Fruit fly (Drosophila melanogaster): Measurements from ENCODE around the gene p38a.

Gene p38a

dm6 chr3R:24100717-24101116, 51.4 kb downstream of the p38a start (continued):
- TF ChIP-seq CG17829 (tag; optimal IDR thresholded peaks at IDR 0.05) (no peak), run (tag; optimal IDR thresholded peaks at IDR 0.05) (no peak), CG31388 (GFP tag; optimal IDR thresholded peaks at IDR 0.05) (no peak), fu2 (GFP tag; optimal IDR thresholded peaks at IDR 0.05) (no peak), Max (GFP tag; optimal IDR thresholded peaks at IDR 0.05) (no peak), bcd (GFP tag; optimal IDR thresholded peaks at IDR 0.05) (no peak), nau (GFP tag; optimal IDR thresholded peaks at IDR 0.05) (no peak), CG8290 (GFP tag; optimal IDR thresholded peaks at IDR 0.05) (no peak), CG8290 (tag; optimal IDR thresholded peaks at IDR 0.05) (peak in 1 of 2 experiments; percentile 2), Poxn (GFP tag; IDR thresholded peaks at IDR 0.05) (no peak), B-H2 (GFP tag; optimal IDR thresholded peaks at IDR 0.05) (no peak), pros (GFP tag; optimal IDR thresholded peaks at IDR 0.05) (no peak), CG4854 (GFP tag; optimal IDR thresholded peaks at IDR 0.05) (no peak), Pdp1 (GFP tag; optimal IDR thresholded peaks at IDR 0.05) (peak in 1 of 2 experiments; percentile 8), Stat92E (GFP tag; optimal IDR thresholded peaks at IDR 0.05) (no peak), CG11085 (GFP tag; IDR thresholded peaks at IDR 0.05) (no peak), CG15514 (GFP tag; optimal IDR thresholded peaks at IDR 0.05) (no peak), Chrac-16 (GFP tag; optimal IDR thresholded peaks at IDR 0.05) (no peak), CG12219 (GFP tag; optimal IDR thresholded peaks at IDR 0.05) (no peak), CG16815 (GFP tag; optimal IDR thresholded peaks at IDR 0.05) (no peak), Neu2 (GFP tag; optimal IDR thresholded peaks at IDR 0.05; ENCODE audit: borderline replicate concordance) (no peak), CG6254 (GFP tag; optimal IDR thresholded peaks at IDR 0.05) (no peak), CG4282 (GFP tag; optimal IDR thresholded peaks at IDR 0.05) (no peak), kay (GFP tag; optimal IDR thresholded peaks at IDR 0.05) (peak; percentile 8), tup (GFP tag; optimal IDR thresholded peaks at IDR 0.05) (no peak), luna (GFP tag; optimal IDR thresholded peaks at IDR 0.05) (no peak), Dbx (GFP tag; IDR thresholded peaks at IDR 0.05) (no peak), CG17568 (GFP tag; optimal IDR thresholded peaks at IDR 0.05) (no peak), trem (tag; optimal IDR thresholded peaks at IDR 0.05) (no peak), PHDP (tag; optimal IDR thresholded peaks at IDR 0.05) (peak; percentile 37), Aef1 (GFP tag; IDR thresholded peaks at IDR 0.05) (no peak), CG31441 (GFP tag; IDR thresholded peaks at IDR 0.05) (peak; percentile 14; the same call in 1 of the 2 replicates), CG13296 (GFP tag; optimal IDR thresholded peaks at IDR 0.05) (no peak), Oaz (GFP tag; IDR thresholded peaks at IDR 0.05) (no peak), CG11247 (GFP tag; IDR thresholded peaks at IDR 0.05) (no peak), crol (GFP tag; IDR thresholded peaks at IDR 0.05) (0 out of 2 replicates have a peak, but pooled peaks have one; percentile 12), Gug (GFP tag; IDR thresholded peaks at IDR 0.05) (peak; percentile 28; the same call in 1 of the 4 replicates), dan (GFP tag; IDR thresholded peaks at IDR 0.05) (no peak), CG11560 (tag; IDR thresholded peaks at IDR 0.05) (no peak), Dfd (GFP tag; optimal IDR thresholded peaks at IDR 0.05) (no peak), Eip74EF (GFP tag; optimal IDR thresholded peaks at IDR 0.05) (no peak), pnt (GFP tag; optimal IDR thresholded peaks at IDR 0.05) (no peak), grn (GFP tag; optimal IDR thresholded peaks at IDR 0.05) (no peak), row (GFP tag; IDR thresholded peaks at IDR 0.05) (peak; percentile 69), ttk (GFP tag; IDR thresholded peaks at IDR 0.05) (no peak), CG5180 (GFP tag; optimal IDR thresholded peaks at IDR 0.05) (no peak), Fer2 (tag; optimal IDR thresholded peaks at IDR 0.05) (no peak), yki (optimal IDR thresholded peaks at IDR 0.05) (no peak), nerfin-1 (tag; optimal IDR thresholded peaks at IDR 0.05) (no peak), BtbVII (GFP tag; optimal IDR thresholded peaks at IDR 0.05) (no peak), Bgb (GFP tag; IDR thresholded peaks at IDR 0.05; ENCODE audit: partially characterized antibody) (no peak), cato (GFP tag; optimal IDR thresholded peaks at IDR 0.05; ENCODE audit: borderline replicate concordance) (no peak)
